Worm (Caenorhabditis elegans): ENCODE measurements around the gene Y43D4A.1.

DNA sequence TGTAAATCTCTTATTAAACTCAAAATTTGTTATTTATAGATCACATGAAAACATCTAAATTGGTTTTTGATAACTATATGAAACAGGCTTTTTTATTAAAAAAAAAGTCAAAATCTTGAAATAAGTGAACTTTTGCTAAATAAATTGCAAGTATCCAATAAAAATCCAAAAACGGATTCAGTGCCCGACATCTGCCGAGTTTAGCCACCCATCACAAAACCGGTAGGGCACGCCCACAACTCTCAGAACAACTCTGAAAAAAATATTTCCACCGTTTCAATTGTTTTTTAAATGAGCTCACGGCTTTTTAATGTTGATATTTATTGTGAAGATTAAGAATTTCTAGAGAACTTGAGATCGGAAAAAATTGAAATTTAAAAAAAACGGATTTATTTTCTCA is 33.9 kb upstream of the Y43D4A.1 start:
- no peak for TF ChIP-seq snpc-4 (GFP tag; optimal IDR thresholded peaks at IDR 0.05)
- TF ChIP-seq snpc-4 (tag; optimal IDR thresholded peaks at IDR 0.05) = peak in 3 of 4 experiments; percentile 58 to 77 (median 60)
- no peak for TF ChIP-seq Y67H2A.10 (GFP tag; conservative IDR thresholded peaks at IDR 0.05)
- no peak for TF ChIP-seq B0261.1 (tag; optimal IDR thresholded peaks at IDR 0.05)
- no peak for TF ChIP-seq attf-5 (GFP tag; optimal IDR thresholded peaks at IDR 0.05)
- TF ChIP-seq nfyb-1 (GFP tag; IDR thresholded peaks at IDR 0.05) = no peak
